Fruit fly (Drosophila melanogaster) whole organism, embryonic: ENCODE results near the gene Fic.

Experiments used
- Blimp-1 ChIP-seq: fragments of 200-800 bp; sonication (Bioruptor generic); optimal IDR thresholded peaks from 3 replicates; lab custom pipeline; 2018; ENCODE audit warnings: missing biosample characterization, missing genetic modification characterization, mild to moderate bottlenecking, moderate library complexity, missing genetic modification reagents
- CG17359 ChIP-seq: fragments of 200-800 bp; sonication (Bioruptor generic); optimal IDR thresholded peaks from 3 replicates; lab custom pipeline; 2018; ENCODE audit warnings: missing biosample characterization, mild to moderate bottlenecking, missing genetic modification characterization, moderate library complexity
- CG18011 ChIP-seq: fragments of 200-800 bp; sonication (Bioruptor generic); optimal IDR thresholded peaks from 2 replicates; lab custom pipeline; 2017; ENCODE audit warnings: missing biosample characterization, missing genetic modification characterization, mild to moderate bottlenecking, moderate library complexity, missing genotype
- Drgx ChIP-seq: fragments of 200-800 bp; sonication (Bioruptor generic); IDR thresholded peaks from 2 replicates; pipeline ENCODE4 v1.3.6; 2022; ENCODE audit warnings: missing biosample characterization, missing genetic modification characterization
- Ptx1 ChIP-seq: fragments of 200-800 bp; sonication (Bioruptor generic); IDR thresholded peaks from 2 replicates; pipeline ENCODE4 v1.3.6; 2022; ENCODE audit warnings: missing biosample characterization, missing genetic modification characterization
- pan ChIP-seq, 4 experiments: fragments of >200 bp in 3 of 4; fragments of 200-800 bp in 1 of 4; sonication (Bioruptor generic) in 1 of 4; optimal IDR thresholded peaks in 3 of 4; IDR thresholded peaks in 1 of 4; 2 replicates each; pipeline versions ENCODE4 v1.3.6 to Lab custom; 2017 to 2022; ENCODE audit warnings: missing biosample characterization in 2 of 4, missing genetic modification characterization in 2 of 4, mixed read lengths in 1 of 4
- run ChIP-seq: fragments of 200-800 bp; sonication (Bioruptor generic); optimal IDR thresholded peaks from 3 replicates; lab custom pipeline; 2018; ENCODE audit warnings: missing biosample characterization, mild to moderate bottlenecking, missing genetic modification characterization

dm6 chr2L:6473076-6474037, 49.2 kb downstream of the Fic start, which contains the start of gene mmy:
- TF ChIP-seq CG17359 (tag; lab: Kevin White, UChicago) (peak; percentile 56), pan (optimal IDR thresholded peaks at IDR 0.05; lab: Kevin White, UChicago) (no peak), pan (GFP tag; optimal IDR thresholded peaks at IDR 0.05 in 1 of 2, IDR thresholded peaks at IDR 0.05 in 1 of 2) (peak in 1 of 2 experiments; percentile 30), Drgx (GFP tag; lab: Robert Waterston, UW) (peak; percentile 71), CG18011 (GFP tag; lab: Kevin White, UChicago) (no peak), run (peak; percentile 11), Blimp-1 (GFP tag; lab: Kevin White, UChicago) (peak; percentile 43), Ptx1 (GFP tag; lab: Robert Waterston, UW) (peak; percentile 62)
